Fruit fly (Drosophila melanogaster): ENCODE data around the gene Sirt1.

Gene Sirt1

dm6 chr2L:13145035-13145683 lies 20.2 kb upstream of the Sirt1 start (continued):
- TF ChIP-seq pho (GFP tag; optimal IDR thresholded peaks at IDR 0.05): peak; percentile 79
- peak; percentile 10 for TF ChIP-seq CG18011 (GFP tag; optimal IDR thresholded peaks at IDR 0.05)
- TF ChIP-seq esg (GFP tag; conservative IDR thresholded peaks at IDR 0.05): peak; percentile 79
- TF ChIP-seq onecut (GFP tag; IDR thresholded peaks at IDR 0.05): peak; percentile 51
- TF ChIP-seq danr (GFP tag; IDR thresholded peaks at IDR 0.05): peak; percentile 66
- TF ChIP-seq ara (GFP tag; IDR thresholded peaks at IDR 0.05): no peak
- TF ChIP-seq br (optimal IDR thresholded peaks at IDR 0.05): no peak
- peak; percentile 70 for TF ChIP-seq Dek (tag; optimal IDR thresholded peaks at IDR 0.05)
- TF ChIP-seq ab (GFP tag; optimal IDR thresholded peaks at IDR 0.05): no peak
- peak; percentile 52 for TF ChIP-seq GATAe (GFP tag; conservative IDR thresholded peaks at IDR 0.05)
- peak; percentile 70 for TF ChIP-seq CG10274 (GFP tag; optimal IDR thresholded peaks at IDR 0.05)
- TF ChIP-seq wdn (GFP tag; IDR thresholded peaks at IDR 0.05): peak; percentile 70
- TF ChIP-seq inv (GFP tag; IDR thresholded peaks at IDR 0.05; ENCODE audit: partially characterized antibody): no peak
- peak; percentile 70 for TF ChIP-seq tap (tag; optimal IDR thresholded peaks at IDR 0.05)
- no peak for TF ChIP-seq CG15073 (GFP tag; optimal IDR thresholded peaks at IDR 0.05)
- no peak for TF ChIP-seq CG4328 (GFP tag; optimal IDR thresholded peaks at IDR 0.05)
- TF ChIP-seq Xrp1 (GFP tag; IDR thresholded peaks at IDR 0.05): peak; percentile 63
- TF ChIP-seq NFAT (GFP tag; IDR thresholded peaks at IDR 0.05): peak; percentile 64; the same call in 1 of the 2 replicates
- peak; percentile 37 for TF ChIP-seq Chrac-16 (GFP tag; optimal IDR thresholded peaks at IDR 0.05)
- TF ChIP-seq maf-S (GFP tag; optimal IDR thresholded peaks at IDR 0.05): peak; percentile 78
- peak; percentile 78 for TF ChIP-seq CG17359 (tag; optimal IDR thresholded peaks at IDR 0.05)
- peak; percentile 61 for TF ChIP-seq E2f2 (GFP tag; IDR thresholded peaks at IDR 0.05)
- no peak for TF ChIP-seq eve (GFP tag; optimal IDR thresholded peaks at IDR 0.05)
- TF ChIP-seq CG9437 (GFP tag; optimal IDR thresholded peaks at IDR 0.05): peak; percentile 41
- no peak for TF ChIP-seq gt (GFP tag; IDR thresholded peaks at IDR 0.05)
- no peak for TF ChIP-seq CG7987 (GFP tag; optimal IDR thresholded peaks at IDR 0.05)
- TF ChIP-seq CG7372 (GFP tag; IDR thresholded peaks at IDR 0.05): peak; percentile 74
- peak; percentile 59; the same call in 1 of the 3 replicates for TF ChIP-seq CG11093 (GFP tag; IDR thresholded peaks at IDR 0.05)
- TF ChIP-seq Hr51 (GFP tag; optimal IDR thresholded peaks at IDR 0.05): peak; percentile 33 to 81
- TF ChIP-seq HLH3B (GFP tag; IDR thresholded peaks at IDR 0.05): peak; percentile 76
- TF ChIP-seq CG32772 (GFP tag; IDR thresholded peaks at IDR 0.05): peak; percentile 47
- TF ChIP-seq Blimp-1 (GFP tag; optimal IDR thresholded peaks at IDR 0.05): peak; percentile 62
- no peak for TF ChIP-seq crp (GFP tag; optimal IDR thresholded peaks at IDR 0.05)
- 0 out of 3 replicates have a peak, but pooled peaks have one; percentile 37 for TF ChIP-seq CG2889 (GFP tag; IDR thresholded peaks at IDR 0.05)
- TF ChIP-seq CG11504 (tag; optimal IDR thresholded peaks at IDR 0.05): peak; percentile 88
- peak; percentile 62 for TF ChIP-seq ap (GFP tag; IDR thresholded peaks at IDR 0.05)
- TF ChIP-seq H15 (GFP tag; IDR thresholded peaks at IDR 0.05): peak; percentile 66; the same call in 2 of the 3 replicates
- 0 out of 3 replicates have a peak, but pooled peaks have one; percentile 36 for TF ChIP-seq ase (GFP tag; IDR thresholded peaks at IDR 0.05)
- peak; percentile 70 for TF ChIP-seq HLH54F (GFP tag; optimal IDR thresholded peaks at IDR 0.05)
- peak; percentile 67 for TF ChIP-seq H2.0 (GFP tag; IDR thresholded peaks at IDR 0.05)
- TF ChIP-seq Aef1 (GFP tag; IDR thresholded peaks at IDR 0.05): peak; percentile 78
- peak; percentile 83 for TF ChIP-seq CG14441 (GFP tag; IDR thresholded peaks at IDR 0.05)
- TF ChIP-seq gsb (GFP tag; IDR thresholded peaks at IDR 0.05): peak; percentile 76; the same call in 1 of the 2 replicates
- peak; percentile 81 for TF ChIP-seq CG11456 (GFP tag; IDR thresholded peaks at IDR 0.05)
- peak; percentile 59 for TF ChIP-seq CG13775 (GFP tag; optimal IDR thresholded peaks at IDR 0.05)
- TF ChIP-seq CG12769 (tag; optimal IDR thresholded peaks at IDR 0.05): peak; percentile 76
- TF ChIP-seq CG17568 (GFP tag; optimal IDR thresholded peaks at IDR 0.05): peak; percentile 48
- TF ChIP-seq vnd (GFP tag; IDR thresholded peaks at IDR 0.05; ENCODE audit: partially characterized antibody): no peak
- TF ChIP-seq MBD-R2 (GFP tag; IDR thresholded peaks at IDR 0.05): peak; percentile 51; the same call in 1 of the 2 replicates
- peak; percentile 49 for TF ChIP-seq CG1602 (GFP tag; optimal IDR thresholded peaks at IDR 0.05)

All from whole organism, embryonic.